Fruit fly (Drosophila melanogaster) Kc167 (cell line): ENCODE results near the gene SrpRalpha.

Source experiments
- Myc ChIP-seq: fragments of >200 bp; optimal IDR thresholded peaks from 2 replicates; lab custom pipeline; 2017; ENCODE audit warnings: missing external identifiers
- Sin3A ChIP-seq: fragments of >200 bp; optimal IDR thresholded peaks from 2 replicates; lab custom pipeline; 2018; ENCODE audit warnings: missing external identifiers
- h ChIP-seq: fragments of >200 bp; optimal IDR thresholded peaks from 3 replicates; lab custom pipeline; 2018; ENCODE audit warnings: missing external identifiers
- insv ChIP-seq: fragments of >200 bp; optimal IDR thresholded peaks from 3 replicates; lab custom pipeline; 2018; ENCODE audit warnings: missing external identifiers
- psq ChIP-seq: fragments of >200 bp; optimal IDR thresholded peaks from 2 replicates; lab custom pipeline; 2017; ENCODE audit warnings: missing external identifiers
- ttk ChIP-seq: sonication (Bioruptor generic); optimal IDR thresholded peaks from 2 replicates; lab custom pipeline; 2017; ENCODE audit warnings: missing external identifiers

The SrpRalpha gene

dm6 chrX:11088778-11089340 is 40.0 kb downstream of the SrpRalpha start, which contains the start of gene Vago:
Gene Vago (plus strand): TSS chrX:11089290.
- TF ChIP-seq h = no peak

dm6 chrX:11087384-11087783 is 41.5 kb downstream of the SrpRalpha start:
- TF ChIP-seq psq = no peak
- TF ChIP-seq h = no peak
- no peak for TF ChIP-seq ttk
- TF ChIP-seq insv = no peak
- TF ChIP-seq Myc (lab: Kevin White, UChicago) = no peak
- TF ChIP-seq Sin3A (lab: Kevin White, UChicago) = no peak

DNA sequence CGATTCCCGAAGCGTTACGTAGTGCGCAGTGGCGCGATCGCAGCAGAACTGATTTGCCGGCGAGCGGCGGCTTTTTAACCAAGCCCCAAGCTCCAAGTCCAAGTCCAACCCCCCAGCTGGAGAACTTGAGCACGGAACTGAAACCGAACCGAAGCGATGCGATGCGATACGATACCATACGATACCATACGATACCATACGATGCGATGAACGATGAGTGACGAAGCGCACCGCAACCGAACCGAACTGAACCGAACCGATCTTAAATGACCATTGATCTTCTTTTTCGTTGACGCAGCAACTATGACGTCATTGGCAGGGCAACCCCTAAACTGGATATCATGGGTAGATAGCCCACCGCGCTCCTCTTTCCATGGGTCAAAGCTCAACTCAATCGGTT is 42.6 kb downstream of the SrpRalpha start, which contains the start of gene sev:
sev (minus strand) TSS at position 50 of the 400 bp plus-strand sequence.
- TF ChIP-seq Sin3A (lab: Kevin White, UChicago) = no peak
- TF ChIP-seq h = no peak
- no peak for TF ChIP-seq Myc (lab: Kevin White, UChicago)
- no peak for TF ChIP-seq insv
- no peak for TF ChIP-seq ttk
- no peak for TF ChIP-seq psq

- TF ChIP-seq h (no peak), insv (no peak), Sin3A (lab: Kevin White, UChicago) (no peak), psq (no peak), Myc (lab: Kevin White, UChicago) (no peak), ttk (no peak)
Measured at dm6 chrX:11083007-11083406, 45.9 kb downstream of the SrpRalpha start.

DNA sequence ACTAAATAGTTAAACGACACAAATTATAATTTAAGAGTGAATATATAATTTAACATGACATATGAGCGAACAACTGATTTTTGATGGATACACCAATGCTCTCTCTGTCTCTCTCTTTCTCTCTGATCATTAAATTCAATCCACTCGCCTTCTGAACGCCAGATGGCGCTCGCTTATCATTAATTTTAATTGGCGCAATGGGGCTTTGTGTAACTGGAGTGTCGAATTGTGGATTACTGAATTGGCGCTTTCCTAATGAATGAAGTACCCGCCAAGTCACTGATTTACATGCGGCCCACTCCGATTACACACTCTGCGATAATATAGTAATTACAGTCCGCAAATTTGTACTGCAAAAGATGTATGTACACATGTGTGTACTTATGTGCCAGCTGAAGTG is 47.1 kb downstream of the SrpRalpha start:
- TF ChIP-seq Myc (lab: Kevin White, UChicago) (no peak), ttk (no peak), psq (no peak), Sin3A (lab: Kevin White, UChicago) (no peak), insv (no peak), h (peak; percentile 86)

dm6 chrX:11081242-11081641 is 47.6 kb downstream of the SrpRalpha start:
- TF ChIP-seq ttk = no peak
- TF ChIP-seq psq = no peak
- no peak for TF ChIP-seq insv
- TF ChIP-seq Myc (lab: Kevin White, UChicago) = no peak
- TF ChIP-seq h = no peak
- TF ChIP-seq Sin3A (lab: Kevin White, UChicago) = no peak
